Worm (Caenorhabditis elegans) whole organism, L4 larva: Measurements from ENCODE around the gene col-104.

Experiments used
- D1046.2 ChIP-seq: fragments of 200-800 bp; sonication (Bioruptor generic); IDR thresholded peaks from 2 replicates; pipeline ENCODE4 v1.3.6; 2022; ENCODE audit warnings: missing genetic modification characterization, missing compliant biosample characterization
- F37D6.2 ChIP-seq: sonication (generic microtip); optimal IDR thresholded peaks from 2 replicates; lab custom pipeline; 2016; ENCODE audit warnings: mild to moderate bottlenecking, missing genetic modification characterization, missing compliant biosample characterization
- T20F7.1 ChIP-seq: fragments of 200-800 bp; sonication (Bioruptor generic); optimal IDR thresholded peaks from 2 replicates; lab custom pipeline; 2018; ENCODE audit warnings: mild to moderate bottlenecking, missing genetic modification characterization, missing compliant biosample characterization
- Y48G9A.11 ChIP-seq: fragments of 200-800 bp; sonication (Bioruptor generic); IDR thresholded peaks from 2 replicates; pipeline ENCODE4 v1.3.6; 2022; ENCODE audit warnings: missing genetic modification reagents, missing genetic modification characterization, missing compliant biosample characterization
- Y5F2A.4 ChIP-seq: fragments of 200-800 bp; sonication (Bioruptor generic); optimal IDR thresholded peaks from 2 replicates; lab custom pipeline; 2018; ENCODE audit warnings: mild to moderate bottlenecking, missing genetic modification characterization, missing compliant biosample characterization
- ZK546.5 ChIP-seq, 2 experiments: sonication (generic microtip); optimal IDR thresholded peaks; 2 replicates each; lab custom pipeline; 2017; ENCODE audit warnings: missing biosample characterization in 2 of 2, missing genetic modification characterization in 2 of 2
- aly-2 ChIP-seq: sonication (generic microtip); optimal IDR thresholded peaks from 2 replicates; lab custom pipeline; 2018; ENCODE audit warnings: missing biosample characterization, missing genetic modification characterization
- arid-1 ChIP-seq: fragments of 200-800 bp; sonication (Bioruptor generic); conservative IDR thresholded peaks from 2 replicates; pipeline ENCODE4 v1.3.6; 2022; ENCODE audit warnings: missing genetic modification reagents, missing genetic modification characterization, missing compliant biosample characterization
- attf-4 ChIP-seq: sonication (generic microtip); optimal IDR thresholded peaks from 3 replicates; lab custom pipeline; 2017; ENCODE audit warnings: missing biosample characterization, missing genetic modification characterization
- ceh-32 ChIP-seq: sonication (generic microtip); optimal IDR thresholded peaks from 2 replicates; lab custom pipeline; 2016; ENCODE audit warnings: mild to moderate bottlenecking, missing genetic modification characterization, missing compliant biosample characterization; ENCODE audit not compliant: poor library complexity
- ces-1 ChIP-seq: fragments of 150-350 bp; sonication (generic microtip); optimal IDR thresholded peaks from 4 replicates; lab custom pipeline; 2014; ENCODE audit warnings: missing biosample characterization, missing genetic modification reagents, missing genetic modification characterization
- daf-16 ChIP-seq, 3 experiments: sonication (generic microtip); optimal IDR thresholded peaks; 2 replicates each; lab custom pipeline; 2016 to 2017; ENCODE audit warnings: missing genetic modification characterization in 3 of 3, missing genetic modification reagents in 3 of 3, mild to moderate bottlenecking in 2 of 3, missing compliant biosample characterization in 2 of 3, missing biosample characterization in 1 of 3, moderate library complexity in 1 of 3
- daf-8 ChIP-seq: fragments of 200-800 bp; sonication (Bioruptor generic); IDR thresholded peaks from 2 replicates; pipeline ENCODE4 v1.3.6; 2022; ENCODE audit warnings: missing genetic modification characterization, missing compliant biosample characterization
- dmd-6 ChIP-seq: fragments of 200-800 bp; sonication (Bioruptor generic); IDR thresholded peaks from 2 replicates; pipeline ENCODE4 v1.3.6; 2022; ENCODE audit warnings: missing genetic modification reagents, missing genetic modification characterization, missing compliant biosample characterization
- dpl-1 ChIP-seq: fragments of 150-350 bp; optimal IDR thresholded peaks from 2 replicates; lab custom pipeline; 2014; ENCODE audit warnings: missing biosample characterization, missing genetic modification reagents, missing genetic modification characterization
- dve-1 ChIP-seq: sonication (generic microtip); optimal IDR thresholded peaks from 2 replicates; lab custom pipeline; 2017; ENCODE audit warnings: antibody characterized with exemption, mild to moderate bottlenecking, missing genetic modification characterization, missing compliant biosample characterization; ENCODE audit not compliant: insufficient read depth
- gei-8 ChIP-seq: fragments of 200-800 bp; sonication (Bioruptor generic); optimal IDR thresholded peaks from 2 replicates; lab custom pipeline; 2018; ENCODE audit warnings: mild to moderate bottlenecking, missing genetic modification characterization, missing compliant biosample characterization
- hlh-11 ChIP-seq: fragments of 200-800 bp; sonication (Bioruptor generic); optimal IDR thresholded peaks from 2 replicates; lab custom pipeline; 2018; ENCODE audit warnings: mild to moderate bottlenecking, missing genetic modification characterization, missing compliant biosample characterization
- hlh-30 ChIP-seq: sonication (generic microtip); optimal IDR thresholded peaks from 2 replicates; lab custom pipeline; 2017; ENCODE audit warnings: antibody characterized with exemption, mild to moderate bottlenecking, missing genetic modification characterization, missing compliant biosample characterization; ENCODE audit not compliant: insufficient read depth
- hmg-1.1 ChIP-seq: fragments of 200-800 bp; sonication (Bioruptor generic); IDR thresholded peaks from 2 replicates; pipeline ENCODE4 v1.3.6; 2022; ENCODE audit warnings: missing genetic modification reagents, missing genetic modification characterization, missing compliant biosample characterization
- lin-1 ChIP-seq: fragments of 200-800 bp; sonication (Bioruptor generic); IDR thresholded peaks from 2 replicates; pipeline ENCODE4 v1.3.6; 2022; ENCODE audit warnings: missing genetic modification reagents, missing genetic modification characterization, missing compliant biosample characterization
- lin-29 ChIP-seq: fragments of 200-800 bp; sonication (Bioruptor generic); IDR thresholded peaks from 2 replicates; pipeline ENCODE4 v1.3.6; 2022; ENCODE audit warnings: missing genetic modification reagents, missing genetic modification characterization, missing compliant biosample characterization
- lin-38 ChIP-seq: fragments of 200-800 bp; sonication (Bioruptor generic); IDR thresholded peaks from 2 replicates; pipeline ENCODE4 v1.3.6; 2022; ENCODE audit warnings: missing genetic modification reagents, missing genetic modification characterization, missing compliant biosample characterization
- mdl-1 ChIP-seq, 2 experiments: fragments of 150-350 bp in 1 of 2; sonication (generic microtip) in 1 of 2; optimal IDR thresholded peaks; 2 replicates each; lab custom pipeline; 2014 to 2017; ENCODE audit warnings: missing biosample characterization in 2 of 2, missing genetic modification characterization in 2 of 2
- mep-1 ChIP-seq: fragments of 150-350 bp; sonication (generic microtip); optimal IDR thresholded peaks from 3 replicates; lab custom pipeline; 2014; ENCODE audit warnings: missing biosample characterization, missing genetic modification characterization
- nhr-10 ChIP-seq: fragments of 150-350 bp; optimal IDR thresholded peaks from 2 replicates; lab custom pipeline; 2014; ENCODE audit warnings: missing biosample characterization, missing genetic modification characterization
- nhr-11 ChIP-seq: fragments of 150-350 bp; optimal IDR thresholded peaks from 2 replicates; lab custom pipeline; 2014; ENCODE audit warnings: missing biosample characterization, missing genetic modification characterization
- nhr-28 ChIP-seq: fragments of 150-350 bp; optimal IDR thresholded peaks from 2 replicates; lab custom pipeline; 2014; ENCODE audit warnings: missing biosample characterization, missing genetic modification characterization
- nhr-41 ChIP-seq: fragments of 200-800 bp; sonication (Bioruptor generic); IDR thresholded peaks from 2 replicates; pipeline ENCODE4 v1.3.6; 2022; ENCODE audit warnings: missing genetic modification reagents, missing genetic modification characterization, missing compliant biosample characterization
- nhr-77 ChIP-seq: fragments of 150-350 bp; optimal IDR thresholded peaks from 2 replicates; lab custom pipeline; 2014; ENCODE audit warnings: missing biosample characterization, missing genetic modification characterization
- php-3 ChIP-seq: fragments of 200-800 bp; sonication (Bioruptor generic); IDR thresholded peaks from 2 replicates; pipeline ENCODE4 v1.3.6; 2022; ENCODE audit warnings: missing genetic modification reagents, missing genetic modification characterization, missing compliant biosample characterization
- pqm-1 ChIP-seq: sonication (generic microtip); optimal IDR thresholded peaks from 2 replicates; lab custom pipeline; 2017; ENCODE audit warnings: missing biosample characterization, missing genetic modification characterization
- spr-1 ChIP-seq: sonication (generic microtip); optimal IDR thresholded peaks from 2 replicates; lab custom pipeline; 2016; ENCODE audit warnings: mild to moderate bottlenecking, missing genetic modification characterization, missing compliant biosample characterization
- tra-1 ChIP-seq: fragments of 200-800 bp; sonication (Bioruptor generic); IDR thresholded peaks from 2 replicates; pipeline ENCODE4 v1.3.6; 2022; ENCODE audit warnings: missing genetic modification reagents, missing genetic modification characterization, missing compliant biosample characterization
- unc-39 ChIP-seq: sonication (generic microtip); optimal IDR thresholded peaks from 2 replicates; lab custom pipeline; 2017; ENCODE audit warnings: missing biosample characterization, missing genetic modification characterization
- unc-62 ChIP-seq, 3 experiments: fragments of 150-350 bp in 1 of 3; sonication (generic microtip); optimal IDR thresholded peaks in 2 of 3; peaks in 1 of 3; 1 replicate in 1 of 3; 2 replicates in 2 of 3; lab custom pipeline; 2014 to 2017; ENCODE audit warnings: missing biosample characterization in 3 of 3, missing genetic modification characterization in 3 of 3, missing genetic modification reagents in 3 of 3, missing genotype in 1 of 3
- zag-1 ChIP-seq: fragments of 150-350 bp; optimal IDR thresholded peaks from 2 replicates; lab custom pipeline; 2014; ENCODE audit warnings: missing biosample characterization, missing genetic modification characterization
- zfp-2 ChIP-seq: sonication (generic microtip); optimal IDR thresholded peaks from 2 replicates; lab custom pipeline; 2016; ENCODE audit warnings: mild to moderate bottlenecking, missing genetic modification characterization, missing compliant biosample characterization
- zfp-3 ChIP-seq: fragments of 200-800 bp; sonication (Bioruptor generic); conservative IDR thresholded peaks from 2 replicates; pipeline ENCODE4 v1.3.6; 2022; ENCODE audit warnings: missing genetic modification reagents, missing genetic modification characterization, missing compliant biosample characterization

col-104 gene

DNA sequence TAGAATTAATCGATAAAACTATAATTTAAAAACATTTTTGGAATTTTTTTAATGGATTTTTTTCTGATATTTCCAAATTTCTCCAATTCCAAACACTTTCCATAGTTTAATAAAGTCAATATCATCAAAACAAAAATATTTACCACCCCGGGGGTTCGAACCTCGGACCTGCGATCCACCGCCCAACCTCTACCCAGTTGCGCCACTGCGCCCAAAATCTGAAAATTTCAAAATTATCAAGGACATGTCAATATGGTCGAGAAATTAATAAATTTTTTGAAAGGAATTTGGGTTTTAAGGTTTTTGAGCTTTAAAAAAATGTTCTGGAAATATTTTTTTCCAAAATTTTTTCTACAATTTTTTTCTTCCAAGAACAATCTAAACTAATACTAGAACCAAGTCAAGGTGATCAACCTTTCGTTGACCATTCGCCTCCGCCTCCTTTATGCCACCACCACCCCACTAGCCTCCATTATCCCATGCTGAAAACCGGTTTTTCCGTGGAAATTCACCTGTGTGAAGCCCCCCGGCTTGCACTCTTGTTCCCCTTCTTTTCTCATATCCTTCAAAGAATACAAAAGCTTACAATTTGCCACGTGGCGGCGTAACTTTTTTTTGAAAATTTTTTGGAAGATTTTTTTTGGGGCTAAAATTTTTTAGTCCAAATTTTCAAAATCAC lies 26.6 kb upstream of the col-104 start:
- no peak for TF ChIP-seq ces-1 (GFP tag; lab: Kevin White, UChicago)
- no peak for TF ChIP-seq dpl-1 (GFP tag; lab: Kevin White, UChicago)
- TF ChIP-seq arid-1 (GFP tag; lab: Robert Waterston, UW): no peak
- no peak for TF ChIP-seq ceh-32 (tag; lab: Kevin White, UChicago)
- TF ChIP-seq nhr-11 (tag; lab: Kevin White, UChicago): no peak
- TF ChIP-seq nhr-10: no peak
- TF ChIP-seq unc-39 (tag; lab: Kevin White, UChicago): no peak
- TF ChIP-seq php-3 (GFP tag; lab: Robert Waterston, UW): no peak
- no peak for TF ChIP-seq mdl-1 (tag; optimal IDR thresholded peaks at IDR 0.05; lab: Kevin White, UChicago)
- TF ChIP-seq mep-1: no peak
- TF ChIP-seq zfp-2 (tag; lab: Kevin White, UChicago): no peak
- TF ChIP-seq lin-38 (GFP tag; lab: Robert Waterston, UW): 0 out of 2 replicates have a peak, but pooled peaks have one; percentile 21
- TF ChIP-seq lin-29: no peak
- 0 out of 2 replicates have a peak, but pooled peaks have one; percentile 10 for TF ChIP-seq hmg-1.1
- TF ChIP-seq T20F7.1: no peak
- TF ChIP-seq, all 104 proteins: peak for 2

ce11 chrIV:1380350-1380749 lies 25.2 kb upstream of the col-104 start:
- no peak for TF ChIP-seq F37D6.2 (tag; lab: Kevin White, UChicago)
- TF ChIP-seq daf-8 (GFP tag; lab: Robert Waterston, UW): no peak
- TF ChIP-seq zag-1 (tag; lab: Kevin White, UChicago): no peak
- TF ChIP-seq attf-4 (tag; lab: Kevin White, UChicago): no peak
- no peak for TF ChIP-seq php-3 (GFP tag; lab: Robert Waterston, UW)
- no peak for TF ChIP-seq mep-1
- TF ChIP-seq dmd-6 (GFP tag; lab: Robert Waterston, UW): no peak
- no peak for TF ChIP-seq D1046.2 (GFP tag; lab: Robert Waterston, UW)
- TF ChIP-seq gei-8 (GFP tag; lab: Kevin White, UChicago): no peak
- no peak for TF ChIP-seq Y5F2A.4 (GFP tag; lab: Kevin White, UChicago)
- no peak for TF ChIP-seq hlh-30 (tag; lab: Kevin White, UChicago)
- TF ChIP-seq, all 104 proteins: peak for 0

DNA sequence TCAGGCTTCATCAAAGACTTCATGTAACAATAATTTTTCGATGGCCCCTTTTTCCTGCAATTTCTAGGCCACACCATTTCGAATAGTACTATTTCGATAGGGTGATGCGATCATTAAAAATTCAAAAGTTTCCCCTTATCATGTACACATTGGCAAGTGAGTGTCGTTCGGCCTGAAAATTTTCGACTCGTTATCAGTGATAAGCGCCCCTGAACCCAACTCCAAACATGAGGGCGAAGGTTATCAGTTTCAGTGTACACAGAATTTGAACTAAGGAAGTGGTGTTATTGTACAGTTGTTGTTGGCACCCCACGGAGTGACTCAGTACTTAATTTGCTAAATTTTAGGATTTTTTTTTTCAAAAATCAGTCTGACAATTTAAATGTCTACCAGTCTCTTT lies 23.8 kb upstream of the col-104 start:
- TF ChIP-seq mdl-1 (tag; optimal IDR thresholded peaks at IDR 0.05; lab: Kevin White, UChicago) (no peak), unc-62 (GFP tag; optimal IDR thresholded peaks at IDR 0.05 in 1 of 2; lab: Kevin White, UChicago) (peak in 1 of 2 experiments; percentile 94), unc-62 (tag; optimal IDR thresholded peaks at IDR 0.05; lab: Kevin White, UChicago) (no peak), pqm-1 (tag; lab: Kevin White, UChicago) (peak; percentile 99), spr-1 (no peak), tra-1 (GFP tag; lab: Robert Waterston, UW) (0 out of 2 replicates have a peak, but pooled peaks have one; percentile 46), php-3 (GFP tag; lab: Robert Waterston, UW) (peak; percentile 19; the same call in 1 of the 2 replicates), dmd-6 (GFP tag; lab: Robert Waterston, UW) (peak; percentile 86), daf-16 (GFP tag; optimal IDR thresholded peaks at IDR 0.05; lab: Kevin White, UChicago) (no peak), daf-16 (tag; optimal IDR thresholded peaks at IDR 0.05; lab: Kevin White, UChicago) (peak; percentile 93), hlh-11 (tag; lab: Kevin White, UChicago) (peak; percentile 84), lin-1 (GFP tag; lab: Robert Waterston, UW) (peak; percentile 67), nhr-41 (peak; percentile 100), zfp-3 (GFP tag; lab: Robert Waterston, UW) (no peak), ZK546.5 (tag; optimal IDR thresholded peaks at IDR 0.05; lab: Kevin White, UChicago) (no peak), dve-1 (tag; lab: Kevin White, UChicago) (peak; percentile 73), Y48G9A.11 (GFP tag; lab: Robert Waterston, UW) (no peak), aly-2 (tag; lab: Kevin White, UChicago) (no peak), lin-38 (GFP tag; lab: Robert Waterston, UW) (no peak), D1046.2 (GFP tag; lab: Robert Waterston, UW) (no peak), nhr-77 (tag; lab: Kevin White, UChicago) (peak; percentile 72), nhr-28 (tag; lab: Kevin White, UChicago) (peak; percentile 91)
